Fruit fly (Drosophila melanogaster): Measurements from ENCODE around the gene mas.

DNA sequence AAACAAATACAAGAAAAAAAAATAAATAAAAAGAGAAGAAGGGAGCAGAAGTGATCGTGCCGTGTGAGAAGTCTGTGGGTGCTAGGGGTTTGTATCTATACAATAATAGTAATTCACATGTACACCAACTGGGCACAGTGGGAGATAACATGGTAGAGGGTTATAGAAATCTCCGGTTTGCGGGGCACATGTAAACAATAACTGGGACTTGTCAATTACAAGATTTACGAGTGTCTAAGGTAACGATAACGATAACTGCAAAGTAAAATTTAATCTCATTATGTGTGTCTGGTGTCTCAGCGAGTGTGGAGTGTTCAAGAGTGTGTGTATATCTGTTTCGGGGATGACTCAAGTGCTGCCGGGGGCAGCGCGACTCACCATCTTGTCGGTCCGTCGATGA, 36.5 kb downstream of the mas start:
- no peak for TF ChIP-seq rgr (GFP tag; optimal IDR thresholded peaks at IDR 0.05)
- TF ChIP-seq h (GFP tag; optimal IDR thresholded peaks at IDR 0.05), result no peak
- no peak for TF ChIP-seq sv (GFP tag; optimal IDR thresholded peaks at IDR 0.05)
- TF ChIP-seq psq (GFP tag; optimal IDR thresholded peaks at IDR 0.05), result no peak

All from whole organism, wandering third instar larva.